Worm (Caenorhabditis elegans) whole organism, L2 larva: ENCODE measurements around the gene str-73.

Experiments
- elt-1 ChIP-seq: fragments of 150-350 bp; optimal IDR thresholded peaks from 2 replicates; lab custom pipeline; 2014; ENCODE audit warnings: missing biosample characterization, missing genetic modification characterization
- lin-11 ChIP-seq: fragments of 150-350 bp; sonication (generic microtip); optimal IDR thresholded peaks from 2 replicates; lab custom pipeline; 2014; ENCODE audit warnings: missing biosample characterization, missing genetic modification characterization, inconsistent platforms, mixed read lengths
- nhr-237 ChIP-seq: fragments of 150-350 bp; optimal IDR thresholded peaks from 2 replicates; lab custom pipeline; 2014; ENCODE audit warnings: missing biosample characterization, missing genetic modification characterization
- sem-4 ChIP-seq: fragments of 150-350 bp; optimal IDR thresholded peaks from 2 replicates; lab custom pipeline; 2014; ENCODE audit warnings: missing biosample characterization, missing genetic modification reagents, missing genetic modification characterization
- snpc-4 ChIP-seq: fragments of 150-350 bp; optimal IDR thresholded peaks from 2 replicates; lab custom pipeline; 2014; ENCODE audit warnings: missing biosample characterization, missing genetic modification characterization
- unc-62 ChIP-seq: fragments of 150-350 bp; optimal IDR thresholded peaks from 2 replicates; lab custom pipeline; 2014; ENCODE audit warnings: missing biosample characterization, missing genetic modification reagents, missing genetic modification characterization
- ztf-11 ChIP-seq: sonication (generic microtip); optimal IDR thresholded peaks from 2 replicates; lab custom pipeline; 2017; ENCODE audit warnings: missing biosample characterization, missing genetic modification characterization

ce11 chrV:16405366-16405765 is 24.7 kb upstream of the str-73 start:
- TF ChIP-seq nhr-237 (tag; lab: Kevin White, UChicago) (no peak), snpc-4 (tag; lab: Kevin White, UChicago) (no peak), sem-4 (tag; lab: Kevin White, UChicago) (no peak), unc-62 (GFP tag; lab: Kevin White, UChicago) (no peak), lin-11 (tag; lab: Kevin White, UChicago) (no peak), elt-1 (no peak), ztf-11 (tag; lab: Kevin White, UChicago) (no peak)
